Worm (Caenorhabditis elegans) whole organism, young adult: ENCODE measurements around the gene F14D2.15.

ENCODE experiments used
- F22D6.2 ChIP-seq: sonication (generic microtip); optimal IDR thresholded peaks from 2 replicates; lab custom pipeline; 2016; ENCODE audit warnings: mild to moderate bottlenecking, missing genetic modification characterization, missing compliant biosample characterization
- F37B4.10 ChIP-seq: fragments of 200-800 bp; sonication (Bioruptor generic); IDR thresholded peaks from 2 replicates; pipeline ENCODE4 v1.3.6; 2022; ENCODE audit warnings: missing genetic modification characterization, missing compliant biosample characterization
- F57A8.1 ChIP-seq: fragments of 200-800 bp; sonication (Bioruptor generic); optimal IDR thresholded peaks from 2 replicates; lab custom pipeline; 2018; ENCODE audit warnings: mild to moderate bottlenecking, missing genetic modification characterization, moderate library complexity, missing compliant biosample characterization
- Y53F4B.3 ChIP-seq: fragments of 200-800 bp; sonication (Bioruptor generic); IDR thresholded peaks from 2 replicates; pipeline ENCODE4 v1.3.6; 2022; ENCODE audit warnings: missing genetic modification reagents, missing genetic modification characterization, missing compliant biosample characterization
- Y53G8AR.9 ChIP-seq: fragments of 200-800 bp; sonication (Bioruptor generic); conservative IDR thresholded peaks from 2 replicates; pipeline ENCODE4 v1.3.6; 2022; ENCODE audit warnings: missing genetic modification reagents, missing genetic modification characterization, missing compliant biosample characterization
- ama-1 ChIP-seq, 3 experiments: fragments of 150-350 bp in 1 of 3; sonication (generic microtip) in 2 of 3; optimal IDR thresholded peaks; 2 replicates each; lab custom pipeline; 2014 to 2018; ENCODE audit warnings: missing biosample characterization in 2 of 3, missing genetic modification characterization in 2 of 3, missing genetic modification reagents in 2 of 3
- athp-1 ChIP-seq: sonication (generic microtip); optimal IDR thresholded peaks from 2 replicates; lab custom pipeline; 2017; ENCODE audit warnings: mild to moderate bottlenecking, missing genetic modification characterization, missing compliant biosample characterization
- bed-1 ChIP-seq: fragments of 200-800 bp; sonication (Bioruptor generic); IDR thresholded peaks from 2 replicates; pipeline ENCODE4 v1.3.6; 2022; ENCODE audit warnings: missing genetic modification reagents, missing genetic modification characterization, missing compliant biosample characterization
- ccch-3 ChIP-seq: fragments of 200-800 bp; sonication (Bioruptor generic); optimal IDR thresholded peaks from 2 replicates; lab custom pipeline; 2018; ENCODE audit warnings: mild to moderate bottlenecking, missing genetic modification characterization, missing compliant biosample characterization
- ceh-40 ChIP-seq: fragments of 200-800 bp; sonication (Bioruptor generic); IDR thresholded peaks from 2 replicates; pipeline ENCODE4 v1.3.6; 2022; ENCODE audit warnings: missing genetic modification characterization, missing compliant biosample characterization
- chd-7 ChIP-seq: sonication (generic microtip); optimal IDR thresholded peaks from 2 replicates; lab custom pipeline; 2016; ENCODE audit warnings: mild to moderate bottlenecking, missing genetic modification characterization, moderate library complexity, missing compliant biosample characterization
- die-1 ChIP-seq: sonication (generic microtip); optimal IDR thresholded peaks from 2 replicates; lab custom pipeline; 2016; ENCODE audit warnings: missing genotype, mild to moderate bottlenecking, missing genetic modification characterization, missing compliant biosample characterization
- efl-1 ChIP-seq: fragments of 150-350 bp; optimal IDR thresholded peaks from 2 replicates; lab custom pipeline; 2014; ENCODE audit warnings: missing biosample characterization, missing genetic modification reagents, missing genetic modification characterization
- gei-17 ChIP-seq: fragments of 200-800 bp; sonication (Bioruptor generic); optimal IDR thresholded peaks from 2 replicates; lab custom pipeline; 2018; ENCODE audit warnings: mild to moderate bottlenecking, missing genetic modification characterization, missing compliant biosample characterization
- hlh-12 ChIP-seq: sonication (generic microtip); optimal IDR thresholded peaks from 2 replicates; lab custom pipeline; 2016; ENCODE audit warnings: missing genetic modification characterization, missing compliant biosample characterization
- hmg-1.2 ChIP-seq: fragments of 200-800 bp; sonication (Bioruptor generic); IDR thresholded peaks from 2 replicates; pipeline ENCODE4 v1.3.6; 2022; ENCODE audit warnings: missing genetic modification reagents, missing genetic modification characterization, missing compliant biosample characterization
- hrde-1 ChIP-seq: sonication (generic microtip); optimal IDR thresholded peaks from 2 replicates; lab custom pipeline; 2016; ENCODE audit warnings: missing genetic modification characterization, mild to moderate bottlenecking, missing compliant biosample characterization, moderate library complexity, missing genotype, missing genetic modification reagents, borderline replicate concordance
- hsf-1 ChIP-seq: fragments of 200-800 bp; sonication (Bioruptor generic); IDR thresholded peaks from 2 replicates; pipeline ENCODE4 v1.3.6; 2022; ENCODE audit warnings: missing genetic modification reagents, missing genetic modification characterization, missing compliant biosample characterization
- lag-1 ChIP-seq: fragments of 200-800 bp; sonication (Bioruptor generic); IDR thresholded peaks from 2 replicates; pipeline ENCODE4 v1.3.6; 2022; ENCODE audit warnings: missing genetic modification reagents, missing genetic modification characterization, missing compliant biosample characterization
- madf-8 ChIP-seq: fragments of 200-800 bp; sonication (Bioruptor generic); conservative IDR thresholded peaks from 2 replicates; pipeline ENCODE4 v1.3.6; 2022; ENCODE audit warnings: missing genetic modification reagents, missing genetic modification characterization, missing compliant biosample characterization
- mcd-1 ChIP-seq: fragments of 200-800 bp; sonication (Bioruptor generic); IDR thresholded peaks from 2 replicates; pipeline ENCODE4 v1.3.6; 2022; ENCODE audit warnings: missing genetic modification reagents, missing genetic modification characterization, missing compliant biosample characterization
- mel-28 ChIP-seq: sonication (generic microtip); optimal IDR thresholded peaks from 2 replicates; lab custom pipeline; 2016; ENCODE audit warnings: borderline replicate concordance, mild to moderate bottlenecking, missing genetic modification characterization, missing compliant biosample characterization
- mes-4 ChIP-seq: sonication (generic microtip); optimal IDR thresholded peaks from 2 replicates; lab custom pipeline; 2016; ENCODE audit warnings: missing genotype, missing genetic modification characterization, missing compliant biosample characterization
- nfya-1 ChIP-seq: sonication (generic microtip); optimal IDR thresholded peaks from 2 replicates; lab custom pipeline; 2017; ENCODE audit warnings: antibody characterized with exemption, missing compliant biosample characterization, missing genetic modification characterization, borderline replicate concordance; ENCODE audit not compliant: insufficient read depth
- nhr-27 ChIP-seq: fragments of 200-800 bp; sonication (Bioruptor generic); optimal IDR thresholded peaks from 2 replicates; lab custom pipeline; 2018; ENCODE audit warnings: mild to moderate bottlenecking, missing genetic modification characterization, moderate library complexity, missing compliant biosample characterization
- nhr-80 ChIP-seq: sonication (generic microtip); optimal IDR thresholded peaks from 2 replicates; lab custom pipeline; 2016; ENCODE audit warnings: missing genetic modification characterization, missing compliant biosample characterization
- sea-2 ChIP-seq: fragments of 200-800 bp; sonication (Bioruptor generic); IDR thresholded peaks from 2 replicates; pipeline ENCODE4 v1.3.6; 2022; ENCODE audit warnings: missing genetic modification characterization, missing compliant biosample characterization
- snpc-1.3 ChIP-seq: sonication (generic microtip); optimal IDR thresholded peaks from 2 replicates; lab custom pipeline; 2017; ENCODE audit warnings: missing genetic modification characterization, mild to moderate bottlenecking, missing compliant biosample characterization, antibody characterized with exemption, moderate library complexity, missing genotype, missing genetic modification reagents; ENCODE audit not compliant: insufficient read depth
- tbp1 ChIP-seq: fragments of 200-800 bp; sonication (Bioruptor generic); optimal IDR thresholded peaks from 2 replicates; lab custom pipeline; 2018; ENCODE audit warnings: mild to moderate bottlenecking, missing genetic modification characterization, missing compliant biosample characterization
- ztf-22 ChIP-seq: fragments of 200-800 bp; sonication (Bioruptor generic); optimal IDR thresholded peaks from 2 replicates; lab custom pipeline; 2018; ENCODE audit warnings: mild to moderate bottlenecking, missing genetic modification characterization, moderate library complexity, missing compliant biosample characterization

The F14D2.15 gene

DNA sequence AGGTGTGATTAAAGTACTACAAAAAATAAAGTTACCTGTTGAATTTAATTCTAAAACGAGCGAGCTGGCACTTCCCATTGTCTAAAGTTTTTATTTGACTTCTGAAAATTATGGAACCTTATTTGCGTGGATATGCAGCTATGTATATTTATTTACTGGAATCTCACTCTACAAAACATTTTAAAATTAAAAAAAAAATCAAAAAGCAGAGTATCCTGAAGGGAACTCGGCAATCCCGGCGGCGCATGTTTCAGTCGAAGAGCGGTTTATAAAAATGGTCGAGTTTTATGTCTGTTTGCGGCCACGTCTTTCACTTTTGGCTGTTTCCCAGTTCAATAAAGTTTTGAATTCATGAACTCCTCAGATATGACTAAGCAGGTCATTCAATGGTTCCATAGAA, 6.6 kb downstream of the F14D2.15 start, which contains the start of gene F14D2.19:
Gene F14D2.19, minus strand, starts transcription at position 101 of the 400 bp plus-strand sequence.
- TF ChIP-seq F57A8.1 (no peak), mel-28 (tag; lab: Kevin White, UChicago) (no peak), madf-8 (GFP tag; lab: Robert Waterston, UW) (no peak), chd-7 (tag; lab: Kevin White, UChicago) (no peak)

DNA sequence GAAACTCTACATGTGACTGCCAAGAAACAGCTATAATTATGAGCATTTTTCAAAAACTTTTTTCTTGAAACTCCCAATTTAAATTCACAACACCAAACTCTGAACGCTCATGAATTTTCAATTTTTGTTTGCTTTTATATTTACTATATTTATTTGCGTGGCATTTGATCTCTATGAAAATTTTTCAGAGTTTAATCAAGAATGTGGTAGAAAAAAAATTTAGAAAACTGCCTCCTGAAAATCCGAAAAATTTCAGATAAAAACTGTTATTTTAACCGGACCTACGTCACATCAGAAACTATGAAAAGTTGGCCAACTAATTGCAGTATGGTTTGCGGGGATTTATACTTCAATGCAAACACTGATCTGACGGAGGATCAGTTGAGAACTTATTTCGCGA, 11.6 kb downstream of the F14D2.15 start, which contains the start of gene irld-27:
Gene irld-27, plus strand, starts transcription at position 301 of the 400 bp plus-strand sequence.
- no peak for TF ChIP-seq hsf-1 (GFP tag; lab: Robert Waterston, UW)
- TF ChIP-seq, all 124 proteins: peak for 0

DNA sequence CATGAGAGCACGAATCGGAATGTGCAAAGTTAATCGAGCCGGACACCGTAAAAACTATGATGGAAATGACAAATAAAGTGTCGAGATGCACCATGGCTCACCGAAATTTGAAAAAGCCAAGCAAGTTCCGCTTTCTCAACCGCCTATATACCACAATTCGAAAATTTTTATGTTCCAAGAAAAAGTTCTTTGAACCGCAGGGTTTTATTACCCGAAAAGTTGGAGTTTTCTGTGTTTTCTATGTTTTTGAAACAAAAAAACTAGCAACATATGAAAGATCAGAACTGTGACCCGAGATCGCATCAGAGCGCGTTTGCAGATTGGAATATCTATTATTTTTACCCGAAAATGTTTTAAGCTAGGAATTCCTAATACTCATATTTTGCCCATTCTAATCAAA, 16.5 kb downstream of the F14D2.15 start, which contains the start of gene Y46D2A.3:
Gene Y46D2A.3, minus strand, starts transcription at position 101 of the 400 bp plus-strand sequence.
- TF ChIP-seq hrde-1 (tag; lab: Kevin White, UChicago) (no peak), F37B4.10 (GFP tag; lab: Robert Waterston, UW) (no peak)

DNA sequence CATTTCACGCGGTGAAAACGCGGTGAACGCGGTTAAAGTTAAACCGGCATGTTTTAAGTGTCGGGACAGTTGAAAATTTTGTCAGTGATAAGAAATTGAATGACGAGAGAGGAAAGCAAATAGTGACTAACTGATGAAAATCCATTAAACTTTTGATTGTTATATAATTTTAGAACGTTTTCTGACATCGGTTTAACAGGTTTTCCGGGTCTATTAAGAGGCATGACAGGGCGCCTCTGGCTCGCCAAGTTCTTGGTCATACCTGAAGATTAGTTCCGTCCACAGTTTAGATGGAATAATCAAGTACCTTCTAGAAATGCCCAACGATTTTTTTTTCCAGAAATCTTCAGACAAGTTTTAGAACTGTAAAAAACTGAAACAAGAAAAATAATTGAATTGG, 20.4 kb downstream of the F14D2.15 start, which contains the start of gene Y46D2A.2:
Gene Y46D2A.2, minus strand, starts transcription at position 101 of the 400 bp plus-strand sequence.
- TF ChIP-seq gei-17 (GFP tag; lab: Kevin White, UChicago) = no peak
- TF ChIP-seq nfya-1 (tag; lab: Kevin White, UChicago) = no peak
- no peak for TF ChIP-seq hmg-1.2 (GFP tag; lab: Robert Waterston, UW)
- TF ChIP-seq Y53G8AR.9 (GFP tag; lab: Robert Waterston, UW) = no peak
- TF ChIP-seq nhr-27 (tag; lab: Kevin White, UChicago) = no peak
- TF ChIP-seq ama-1 (optimal IDR thresholded peaks at IDR 0.05; lab: Kevin White, UChicago) = no peak
- TF ChIP-seq ama-1 (GFP tag; optimal IDR thresholded peaks at IDR 0.05; lab: Kevin White, UChicago) = no peak
- no peak for TF ChIP-seq die-1 (tag; lab: Kevin White, UChicago)
- TF ChIP-seq ceh-40 (GFP tag; lab: Robert Waterston, UW) = no peak
- no peak for TF ChIP-seq lag-1 (GFP tag; lab: Robert Waterston, UW)
- no peak for TF ChIP-seq hlh-12 (tag; lab: Kevin White, UChicago)
- no peak for TF ChIP-seq snpc-1.3 (tag; lab: Kevin White, UChicago)
- no peak for TF ChIP-seq ccch-3 (GFP tag; lab: Kevin White, UChicago)
- TF ChIP-seq mes-4 = no peak
- TF ChIP-seq F22D6.2 (tag; lab: Kevin White, UChicago) = no peak
- no peak for TF ChIP-seq Y53F4B.3 (GFP tag; lab: Robert Waterston, UW)
- TF ChIP-seq ztf-22 (GFP tag; lab: Kevin White, UChicago) = no peak
- TF ChIP-seq sea-2 (GFP tag; lab: Robert Waterston, UW) = no peak

DNA sequence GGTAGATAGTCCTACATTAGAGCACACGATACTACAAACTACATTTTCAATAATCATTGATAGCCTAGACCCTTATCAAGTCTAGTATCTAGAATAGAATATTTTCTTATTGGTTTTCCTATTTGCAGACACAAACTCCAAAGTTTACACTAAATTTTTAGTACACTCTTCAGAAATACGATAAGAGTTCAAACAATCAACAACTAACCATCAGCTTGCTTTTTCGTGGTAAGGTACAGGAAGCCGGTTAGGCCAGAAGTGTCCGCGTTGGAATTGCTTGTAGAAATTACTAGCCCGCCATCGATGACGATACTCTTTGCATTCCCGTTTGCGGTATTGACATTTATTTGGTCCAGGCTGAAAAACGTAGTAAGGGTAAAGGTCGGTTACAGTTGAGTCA, 21.4 kb downstream of the F14D2.15 start, which contains the start of gene Y46D2A.1:
Gene Y46D2A.1, plus strand, starts transcription at position 301 of the 400 bp plus-strand sequence.
- TF ChIP-seq bed-1 (no peak), mcd-1 (GFP tag; lab: Robert Waterston, UW) (no peak), athp-1 (tag; lab: Kevin White, UChicago) (no peak), efl-1 (GFP tag; lab: Kevin White, UChicago) (no peak)

DNA sequence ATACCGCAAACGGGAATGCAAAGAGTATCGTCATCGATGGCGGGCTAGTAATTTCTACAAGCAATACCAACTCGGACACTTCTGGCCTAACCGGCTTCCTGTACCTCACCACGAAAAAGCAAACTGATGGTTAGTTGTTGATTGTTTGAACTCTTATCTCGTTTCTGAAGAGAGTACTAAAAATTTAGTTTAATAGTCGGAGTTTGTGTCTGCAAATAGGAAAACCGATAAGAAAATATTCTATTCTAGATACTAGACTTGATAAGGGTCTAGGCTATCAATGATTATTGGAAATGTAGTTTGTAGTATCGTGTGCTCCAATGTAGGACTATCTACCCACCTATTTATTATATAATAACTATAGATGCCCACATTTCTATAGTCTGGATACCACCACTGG, 24.8 kb downstream of the F14D2.15 start:
- no peak for TF ChIP-seq tbp1 (GFP tag; lab: Kevin White, UChicago)
- TF ChIP-seq nhr-80 (tag; lab: Kevin White, UChicago) = peak; percentile 29
- TF ChIP-seq, all 124 proteins: peak for 1
